Worm (Caenorhabditis elegans) whole organism, midembryonic: ENCODE data around the gene scl-10.

Experiments used
- T22C8.4 ChIP-seq: fragments of 200-800 bp; sonication (Bioruptor generic); IDR thresholded peaks from 2 replicates; pipeline ENCODE4 v1.3.6; 2022; ENCODE audit warnings: missing genetic modification characterization, missing compliant biosample characterization
- cog-1 ChIP-seq: sonication (generic microtip); optimal IDR thresholded peaks from 2 replicates; lab custom pipeline; 2016; ENCODE audit warnings: missing genetic modification characterization, missing compliant biosample characterization
- flt-1 ChIP-seq: fragments of 200-800 bp; sonication (Bioruptor generic); IDR thresholded peaks from 2 replicates; pipeline ENCODE4 v1.3.6; 2022; ENCODE audit warnings: missing genetic modification characterization, missing compliant biosample characterization
- med-1 ChIP-seq: sonication (generic microtip); optimal IDR thresholded peaks from 2 replicates; lab custom pipeline; 2017; ENCODE audit warnings: missing genetic modification characterization, mild to moderate bottlenecking, missing compliant biosample characterization, antibody characterized with exemption, missing genetic modification reagents; ENCODE audit not compliant: insufficient read depth
- ref-1 ChIP-seq: fragments of 200-800 bp; sonication (Bioruptor generic); conservative IDR thresholded peaks from 2 replicates; pipeline ENCODE4 v1.3.6; 2022; ENCODE audit warnings: missing genetic modification reagents, missing genetic modification characterization, missing compliant biosample characterization
- tab-1 ChIP-seq: fragments of 200-800 bp; sonication (Bioruptor generic); IDR thresholded peaks from 2 replicates; pipeline ENCODE4 v1.3.6; 2022; ENCODE audit warnings: missing genetic modification characterization, missing compliant biosample characterization

DNA sequence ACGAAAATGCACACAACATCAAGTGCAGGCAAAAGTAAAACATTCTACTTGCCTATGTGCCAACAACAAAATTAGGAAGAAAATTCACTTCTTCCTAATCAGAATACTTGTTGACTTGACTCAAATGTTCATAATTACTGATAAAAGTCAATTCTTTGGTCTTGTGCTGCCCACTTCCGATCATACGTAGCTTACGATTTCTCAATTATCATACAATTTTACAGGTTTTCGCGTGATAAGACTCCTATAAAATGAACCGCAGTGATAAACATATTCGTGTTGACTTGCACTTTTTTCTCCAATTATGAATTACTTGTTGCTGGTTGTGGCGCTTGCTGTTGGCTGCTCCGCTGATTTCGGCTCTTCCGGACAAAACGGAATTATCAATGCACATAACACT lies 9.2 kb downstream of the scl-10 start, which contains the start of gene scl-2:
- TF ChIP-seq T22C8.4 (GFP tag; lab: Robert Waterston, UW) (no peak), tab-1 (GFP tag; lab: Robert Waterston, UW) (no peak), ref-1 (GFP tag; lab: Robert Waterston, UW) (no peak), cog-1 (tag; lab: Kevin White, UChicago) (no peak), med-1 (GFP tag; lab: Kevin White, UChicago) (no peak), flt-1 (no peak)
